Worm (Caenorhabditis elegans) whole organism, late embryonic: ENCODE data around the gene F13H8.1.

Experiments
- K09A11.1 ChIP-seq: sonication (generic microtip); optimal IDR thresholded peaks from 2 replicates; lab custom pipeline; 2017; ENCODE audit warnings: antibody characterized with exemption, mild to moderate bottlenecking, missing genetic modification characterization, missing compliant biosample characterization; ENCODE audit not compliant: insufficient read depth
- elt-2 ChIP-seq: sonication (generic microtip); optimal IDR thresholded peaks from 2 replicates; lab custom pipeline; 2016; ENCODE audit warnings: missing genetic modification reagents, missing genetic modification characterization, missing compliant biosample characterization
- pqm-1 ChIP-seq: sonication (generic microtip); optimal IDR thresholded peaks from 2 replicates; lab custom pipeline; 2016; ENCODE audit warnings: missing genetic modification characterization, missing compliant biosample characterization
- sdc-2 ChIP-seq: sonication (generic microtip); optimal IDR thresholded peaks from 2 replicates; lab custom pipeline; 2016; ENCODE audit warnings: missing genotype, missing genetic modification characterization, missing compliant biosample characterization

DNA sequence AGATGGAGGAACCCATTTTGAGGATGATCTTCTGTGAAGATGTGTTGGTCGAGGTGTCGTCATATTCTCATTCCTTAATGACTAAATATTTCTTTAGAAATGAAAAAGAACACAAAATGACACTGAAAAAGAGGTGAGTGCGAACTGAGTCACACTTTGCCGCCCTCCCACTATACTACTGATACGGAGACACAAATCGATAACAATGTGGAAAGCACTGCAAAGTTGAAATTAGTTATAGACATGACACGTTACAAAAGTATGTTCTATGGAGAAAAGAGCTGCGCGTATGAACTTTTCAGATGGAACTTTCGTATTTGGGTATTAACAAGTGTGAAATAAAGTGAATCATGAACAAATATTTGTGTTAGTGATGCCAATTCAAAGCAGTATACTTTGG lies 39.0 kb upstream of the F13H8.1 start, which contains the start of gene tat-4:
- TF ChIP-seq sdc-2 (tag; lab: Kevin White, UChicago) (no peak), elt-2 (no peak), pqm-1 (tag; lab: Kevin White, UChicago) (no peak), K09A11.1 (tag; lab: Kevin White, UChicago) (no peak)
